Worm (Caenorhabditis elegans) whole organism, L4 larva: Measurements from ENCODE around the gene tkt-1.
A peak's percentile ranks its signal among the peaks of the same experiment; 100 is the strongest.

Source experiments
- R02D3.7 ChIP-seq: fragments of 150-350 bp; sonication (generic microtip); optimal IDR thresholded peaks from 3 replicates; lab custom pipeline; 2014; ENCODE audit warnings: missing biosample characterization, missing genetic modification characterization
- T26A8.4 ChIP-seq: fragments of 200-800 bp; sonication (Bioruptor generic); IDR thresholded peaks from 2 replicates; pipeline ENCODE4 v1.3.6; 2022; ENCODE audit warnings: missing genetic modification characterization, missing compliant biosample characterization
- aha-1 ChIP-seq: fragments of 150-350 bp; peaks from one replicate; lab custom pipeline; 2014; ENCODE audit warnings: missing biosample characterization, missing genetic modification characterization
- aly-2 ChIP-seq: sonication (generic microtip); optimal IDR thresholded peaks from 2 replicates; lab custom pipeline; 2018; ENCODE audit warnings: missing biosample characterization, missing genetic modification characterization
- ama-1 ChIP-seq: fragments of 150-350 bp; optimal IDR thresholded peaks from 2 replicates; lab custom pipeline; 2014; ENCODE audit warnings: inconsistent platforms, mixed read lengths
- ceh-44 ChIP-seq: fragments of 200-800 bp; sonication (Bioruptor generic); IDR thresholded peaks from 2 replicates; pipeline ENCODE4 v1.3.6; 2022; ENCODE audit warnings: missing genetic modification reagents, missing genetic modification characterization, missing compliant biosample characterization
- ceh-62 ChIP-seq: sonication (generic microtip); optimal IDR thresholded peaks from 2 replicates; lab custom pipeline; 2017; ENCODE audit warnings: missing biosample characterization, missing genetic modification characterization
- dmd-6 ChIP-seq: fragments of 200-800 bp; sonication (Bioruptor generic); IDR thresholded peaks from 2 replicates; pipeline ENCODE4 v1.3.6; 2022; ENCODE audit warnings: missing genetic modification reagents, missing genetic modification characterization, missing compliant biosample characterization
- duxl-1 ChIP-seq: sonication (generic microtip); optimal IDR thresholded peaks from 2 replicates; lab custom pipeline; 2016; ENCODE audit warnings: mild to moderate bottlenecking, missing genetic modification characterization, moderate library complexity, missing compliant biosample characterization; ENCODE audit not compliant: poor library complexity
- fos-1 ChIP-seq: fragments of 150-350 bp; optimal IDR thresholded peaks from 2 replicates; lab custom pipeline; 2014; ENCODE audit warnings: missing biosample characterization, missing genetic modification characterization
- lin-1 ChIP-seq: fragments of 200-800 bp; sonication (Bioruptor generic); IDR thresholded peaks from 2 replicates; pipeline ENCODE4 v1.3.6; 2022; ENCODE audit warnings: missing genetic modification reagents, missing genetic modification characterization, missing compliant biosample characterization
- lin-15B ChIP-seq: fragments of 150-350 bp; sonication (generic microtip); optimal IDR thresholded peaks from 3 replicates; lab custom pipeline; 2014; ENCODE audit warnings: missing biosample characterization, missing genetic modification characterization
- madf-9 ChIP-seq: fragments of 200-800 bp; sonication (Bioruptor generic); conservative IDR thresholded peaks from 2 replicates; pipeline ENCODE4 v1.3.6; 2022; ENCODE audit warnings: missing genetic modification reagents, missing genetic modification characterization, missing compliant biosample characterization
- mdl-1 ChIP-seq, 2 experiments: fragments of 150-350 bp in 1 of 2; sonication (generic microtip) in 1 of 2; optimal IDR thresholded peaks; 2 replicates each; lab custom pipeline; 2014 to 2017; ENCODE audit warnings: missing biosample characterization in 2 of 2, missing genetic modification characterization in 2 of 2
- mes-2 ChIP-seq: sonication (generic microtip); optimal IDR thresholded peaks from 2 replicates; lab custom pipeline; 2016; ENCODE audit warnings: missing genotype, mild to moderate bottlenecking, missing genetic modification characterization, missing compliant biosample characterization; ENCODE audit not compliant: poor library complexity, severe bottlenecking
- nhr-10 ChIP-seq: fragments of 150-350 bp; optimal IDR thresholded peaks from 2 replicates; lab custom pipeline; 2014; ENCODE audit warnings: missing biosample characterization, missing genetic modification characterization
- nhr-25 ChIP-seq: sonication (generic microtip); optimal IDR thresholded peaks from 2 replicates; lab custom pipeline; 2017; ENCODE audit warnings: missing genetic modification characterization, mild to moderate bottlenecking, missing compliant biosample characterization, antibody characterized with exemption, moderate library complexity, borderline replicate concordance; ENCODE audit not compliant: insufficient read depth
- nhr-28 ChIP-seq: fragments of 150-350 bp; optimal IDR thresholded peaks from 2 replicates; lab custom pipeline; 2014; ENCODE audit warnings: missing biosample characterization, missing genetic modification characterization
- nhr-48 ChIP-seq: sonication (generic microtip); optimal IDR thresholded peaks from 2 replicates; lab custom pipeline; 2016; ENCODE audit warnings: mild to moderate bottlenecking, missing genetic modification characterization, missing compliant biosample characterization
- nhr-6 ChIP-seq: fragments of 150-350 bp; optimal IDR thresholded peaks from 2 replicates; lab custom pipeline; 2014; ENCODE audit warnings: missing biosample characterization, missing genetic modification characterization
- php-3 ChIP-seq: fragments of 200-800 bp; sonication (Bioruptor generic); IDR thresholded peaks from 2 replicates; pipeline ENCODE4 v1.3.6; 2022; ENCODE audit warnings: missing genetic modification reagents, missing genetic modification characterization, missing compliant biosample characterization
- pqm-1 ChIP-seq: sonication (generic microtip); optimal IDR thresholded peaks from 2 replicates; lab custom pipeline; 2017; ENCODE audit warnings: missing biosample characterization, missing genetic modification characterization
- rbr-2 ChIP-seq: sonication (generic microtip); optimal IDR thresholded peaks from 2 replicates; lab custom pipeline; 2016; ENCODE audit warnings: missing genotype, missing genetic modification characterization, missing compliant biosample characterization
- skn-1 ChIP-seq: fragments of 150-350 bp; optimal IDR thresholded peaks from 2 replicates; lab custom pipeline; 2014; ENCODE audit warnings: missing biosample characterization, missing genetic modification characterization
- spr-1 ChIP-seq: sonication (generic microtip); optimal IDR thresholded peaks from 2 replicates; lab custom pipeline; 2016; ENCODE audit warnings: mild to moderate bottlenecking, missing genetic modification characterization, missing compliant biosample characterization
- unc-62 ChIP-seq, 3 experiments: fragments of 150-350 bp in 1 of 3; sonication (generic microtip); optimal IDR thresholded peaks in 2 of 3; peaks in 1 of 3; 1 replicate in 1 of 3; 2 replicates in 2 of 3; lab custom pipeline; 2014 to 2017; ENCODE audit warnings: missing biosample characterization in 3 of 3, missing genetic modification characterization in 3 of 3, missing genetic modification reagents in 3 of 3, missing genotype in 1 of 3
- zfp-2 ChIP-seq: sonication (generic microtip); optimal IDR thresholded peaks from 2 replicates; lab custom pipeline; 2016; ENCODE audit warnings: mild to moderate bottlenecking, missing genetic modification characterization, missing compliant biosample characterization

tkt-1 gene

DNA sequence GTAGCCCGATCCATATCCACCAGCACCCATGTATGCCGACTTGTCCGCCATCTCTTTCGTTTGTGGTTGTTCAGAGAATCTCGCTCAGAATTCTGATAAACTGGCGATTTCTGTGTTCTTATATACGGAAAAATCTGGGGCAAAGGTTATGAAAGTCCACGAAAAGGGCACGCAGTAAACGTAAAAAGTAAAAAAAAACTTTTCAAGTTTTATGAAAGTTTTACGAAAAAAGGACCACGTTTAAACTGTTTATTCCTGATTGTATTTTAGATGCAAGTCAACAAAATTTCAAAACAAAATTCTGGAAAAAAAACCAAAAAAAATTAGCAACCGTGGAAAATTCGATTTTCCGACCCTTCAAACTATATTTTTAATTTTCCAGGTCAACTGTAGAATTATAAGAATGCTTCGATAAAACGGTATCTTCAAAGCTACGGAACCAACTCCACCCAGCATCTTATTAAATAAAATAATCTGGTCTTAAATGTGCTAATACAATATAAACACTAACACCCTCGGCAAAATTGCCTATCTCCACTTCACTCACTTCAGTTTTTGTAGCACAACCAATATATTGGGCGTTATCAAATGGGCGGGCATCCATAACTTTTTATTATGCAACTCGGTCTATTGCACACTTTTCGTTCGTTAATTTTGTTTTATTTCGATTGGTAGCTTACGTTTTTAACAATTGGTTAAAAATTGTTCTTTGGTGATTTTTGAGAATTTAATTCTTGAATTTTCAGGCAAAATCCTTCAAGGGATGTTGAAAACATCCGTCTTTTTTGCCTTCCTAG lies 25.9 kb downstream of the tkt-1 start, which contains the start of the genes nspd-7 and Y43C5A.2:
Gene nspd-7, minus strand, starts transcription at position 51 of the 797 bp plus-strand sequence.
Gene Y43C5A.2, plus strand, starts transcription at position 747 of the 797 bp plus-strand sequence.
- TF ChIP-seq lin-15B (tag; lab: Kevin White, UChicago) (no peak), pqm-1 (peak; percentile 6), nhr-28 (tag; lab: Kevin White, UChicago) (peak; percentile 58), nhr-6 (tag; lab: Kevin White, UChicago) (no peak), R02D3.7 (tag; lab: Kevin White, UChicago) (no peak), unc-62 (GFP tag; optimal IDR thresholded peaks at IDR 0.05 in 1 of 2; lab: Kevin White, UChicago) (peak in 1 of 2 experiments; percentile 51), unc-62 (tag; optimal IDR thresholded peaks at IDR 0.05; lab: Kevin White, UChicago) (no peak), skn-1 (tag; lab: Kevin White, UChicago) (no peak), dmd-6 (GFP tag; lab: Robert Waterston, UW) (peak; percentile 8; the same call in 1 of the 2 replicates), php-3 (GFP tag; lab: Robert Waterston, UW) (0 out of 2 replicates have a peak, but pooled peaks have one; percentile 13)

DNA sequence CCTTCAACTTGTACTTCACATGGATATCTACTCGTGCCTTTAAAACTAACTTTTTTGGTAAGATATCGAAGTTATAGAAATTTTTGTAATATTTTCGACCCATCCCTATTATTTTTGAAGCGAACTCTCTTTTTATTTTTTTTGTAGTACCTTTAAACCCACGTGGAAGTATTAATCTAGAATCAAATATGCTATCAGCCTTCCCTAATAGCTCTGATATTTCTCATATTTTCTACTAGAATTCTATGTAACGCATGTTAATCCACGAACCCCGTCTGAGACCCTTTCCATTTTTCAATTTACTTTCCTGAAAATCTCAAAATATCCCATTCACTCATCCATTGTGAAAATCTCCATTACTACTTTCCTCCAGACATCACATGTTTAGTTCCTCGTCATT lies 29.9 kb downstream of the tkt-1 start:
- TF ChIP-seq unc-62 (GFP tag; optimal IDR thresholded peaks at IDR 0.05 in 1 of 2; lab: Kevin White, UChicago): peak in 1 of 2 experiments; percentile 71
- no peak for TF ChIP-seq unc-62 (tag; optimal IDR thresholded peaks at IDR 0.05; lab: Kevin White, UChicago)
- no peak for TF ChIP-seq T26A8.4 (GFP tag; lab: Robert Waterston, UW)
- TF ChIP-seq lin-1: no peak
- TF ChIP-seq fos-1 (tag; lab: Kevin White, UChicago): no peak
- no peak for TF ChIP-seq madf-9 (GFP tag; lab: Robert Waterston, UW)
- no peak for TF ChIP-seq skn-1 (tag; lab: Kevin White, UChicago)
- TF ChIP-seq spr-1 (tag; lab: Kevin White, UChicago): no peak
- no peak for TF ChIP-seq nhr-28 (tag; lab: Kevin White, UChicago)
- no peak for TF ChIP-seq rbr-2 (tag; lab: Kevin White, UChicago)
- peak; percentile 95 for TF ChIP-seq aha-1 (tag; lab: Kevin White, UChicago)
- TF ChIP-seq ama-1 (lab: Kevin White, UChicago): no peak
- TF ChIP-seq, all 104 proteins: peak for 2

- TF ChIP-seq nhr-25 (tag; lab: Kevin White, UChicago): no peak
- peak; percentile 43 for TF ChIP-seq nhr-28 (tag; lab: Kevin White, UChicago)
- peak in 1 of 2 experiments; percentile 20 for TF ChIP-seq mdl-1 (tag; optimal IDR thresholded peaks at IDR 0.05; lab: Kevin White, UChicago)
- TF ChIP-seq ceh-44 (GFP tag; lab: Robert Waterston, UW): no peak
- no peak for TF ChIP-seq nhr-10 (tag; lab: Kevin White, UChicago)
- no peak for TF ChIP-seq duxl-1 (tag; lab: Kevin White, UChicago)
- TF ChIP-seq zfp-2 (tag; lab: Kevin White, UChicago): no peak
These were observed 30.4 kb downstream of the tkt-1 start, which contains the start of gene Y43C5A.3 for ce11 chrIV:10273781-10274313. TSS of gene Y43C5A.3 (plus strand) at chrIV:10274036.

- TF ChIP-seq aha-1 (tag; lab: Kevin White, UChicago): peak; percentile 95
- TF ChIP-seq ceh-62 (tag; lab: Kevin White, UChicago): no peak
These were observed 31.6 kb downstream of the tkt-1 start for ce11 chrIV:10275050-10275449.

- TF ChIP-seq mes-2 (tag; lab: Kevin White, UChicago) (no peak), aly-2 (tag; lab: Kevin White, UChicago) (no peak), nhr-48 (tag; lab: Kevin White, UChicago) (no peak), fos-1 (tag; lab: Kevin White, UChicago) (no peak)
These were observed 33.5 kb downstream of the tkt-1 start, which contains the start of gene Y43C5A.7 for ce11 chrIV:10276960-10277359. TSS of gene Y43C5A.7 (plus strand) at chrIV:10277260.
